Worm (Caenorhabditis elegans): ENCODE data around the gene T04F8.7.

Gene T04F8.7

ce11 chrX:11666545-11667177 is 14.1 kb downstream of the T04F8.7 start, which contains the start of gene noca-2 (continued):
- no peak for TF ChIP-seq gmeb-2 (tag; optimal IDR thresholded peaks at IDR 0.05)
- no peak for TF ChIP-seq nhr-11 (tag; optimal IDR thresholded peaks at IDR 0.05)
- peak; percentile 62 for TF ChIP-seq unc-55 (GFP tag; optimal IDR thresholded peaks at IDR 0.05)
- no peak for TF ChIP-seq C38D4.7 (GFP tag; optimal IDR thresholded peaks at IDR 0.05)

ce11 chrX:11665522-11666017 is 15.2 kb downstream of the T04F8.7 start:
- TF ChIP-seq lin-11 (tag; optimal IDR thresholded peaks at IDR 0.05) (no peak), ahr-1 (tag; optimal IDR thresholded peaks at IDR 0.05) (no peak), fkh-6 (tag; optimal IDR thresholded peaks at IDR 0.05) (no peak), pat-9 (tag; optimal IDR thresholded peaks at IDR 0.05) (no peak), elt-2 (tag; optimal IDR thresholded peaks at IDR 0.05) (no peak), ama-1 (optimal IDR thresholded peaks at IDR 0.05) (no peak), pqm-1 (tag; optimal IDR thresholded peaks at IDR 0.05) (no peak), hlh-6 (tag; optimal IDR thresholded peaks at IDR 0.05) (no peak), T23F11.4 (GFP tag; optimal IDR thresholded peaks at IDR 0.05) (no peak), nhr-232 (tag; optimal IDR thresholded peaks at IDR 0.05) (no peak), sox-4 (tag; optimal IDR thresholded peaks at IDR 0.05) (no peak), hlh-15 (tag; optimal IDR thresholded peaks at IDR 0.05) (no peak), unc-86 (tag; optimal IDR thresholded peaks at IDR 0.05) (no peak), npax-4 (tag; optimal IDR thresholded peaks at IDR 0.05) (no peak), pha-4 (tag; optimal IDR thresholded peaks at IDR 0.05) (no peak), tbx-7 (tag; optimal IDR thresholded peaks at IDR 0.05) (no peak), K02D7.2 (tag; optimal IDR thresholded peaks at IDR 0.05) (no peak), eyg-1 (tag; optimal IDR thresholded peaks at IDR 0.05) (no peak), syd-9 (tag; optimal IDR thresholded peaks at IDR 0.05) (no peak)

- no peak for TF ChIP-seq ceh-48 (tag; optimal IDR thresholded peaks at IDR 0.05)
- TF ChIP-seq ceh-31 (tag; optimal IDR thresholded peaks at IDR 0.05): no peak
- no peak for TF ChIP-seq pax-1 (tag; optimal IDR thresholded peaks at IDR 0.05)
These were observed 16.6 kb downstream of the T04F8.7 start for ce11 chrX:11664184-11664583.

ce11 chrX:11662557-11662956 is 18.2 kb downstream of the T04F8.7 start:
- TF ChIP-seq ceh-34 (tag; optimal IDR thresholded peaks at IDR 0.05) (peak; percentile 31), elt-2 (tag; optimal IDR thresholded peaks at IDR 0.05) (peak; percentile 48), ref-2 (tag; optimal IDR thresholded peaks at IDR 0.05) (no peak), K09A11.1 (tag; optimal IDR thresholded peaks at IDR 0.05; ENCODE audit: insufficient read depth) (no peak), hlh-15 (tag; optimal IDR thresholded peaks at IDR 0.05) (no peak), ceh-18 (tag; optimal IDR thresholded peaks at IDR 0.05) (no peak), eyg-1 (tag; optimal IDR thresholded peaks at IDR 0.05) (no peak), che-1 (tag; optimal IDR thresholded peaks at IDR 0.05) (peak; percentile 18), pha-4 (tag; optimal IDR thresholded peaks at IDR 0.05) (no peak), ceh-2 (tag; optimal IDR thresholded peaks at IDR 0.05) (no peak), ceh-19 (GFP tag; optimal IDR thresholded peaks at IDR 0.05) (peak; percentile 4), hlh-13 (GFP tag; optimal IDR thresholded peaks at IDR 0.05) (no peak), ceh-31 (tag; optimal IDR thresholded peaks at IDR 0.05) (no peak), fax-1 (tag; optimal IDR thresholded peaks at IDR 0.05) (no peak), fkh-6 (tag; optimal IDR thresholded peaks at IDR 0.05) (no peak), fkh-10 (GFP tag; optimal IDR thresholded peaks at IDR 0.05) (no peak), madf-2 (tag; optimal IDR thresholded peaks at IDR 0.05) (no peak), ceh-48 (tag; optimal IDR thresholded peaks at IDR 0.05) (no peak), nhr-232 (tag; optimal IDR thresholded peaks at IDR 0.05) (peak; percentile 2), unc-3 (GFP tag; conservative IDR thresholded peaks at IDR 0.05) (no peak), unc-3 (tag; optimal IDR thresholded peaks at IDR 0.05) (no peak), sox-2 (GFP tag; IDR thresholded peaks at IDR 0.05) (no peak), ceh-6 (GFP tag; optimal IDR thresholded peaks at IDR 0.05) (peak; percentile 47), odd-2 (tag; optimal IDR thresholded peaks at IDR 0.05) (no peak), hlh-30 (tag; optimal IDR thresholded peaks at IDR 0.05; ENCODE audit: insufficient read depth) (no peak), syd-9 (tag; optimal IDR thresholded peaks at IDR 0.05) (no peak), tbx-2 (tag; optimal IDR thresholded peaks at IDR 0.05) (peak; percentile 10), hlh-8 (tag; optimal IDR thresholded peaks at IDR 0.05) (no peak), ceh-45 (GFP tag; IDR thresholded peaks at IDR 0.05) (no peak), nfya-1 (tag; optimal IDR thresholded peaks at IDR 0.05) (no peak)

Measured in whole organism, late embryonic.